Fruit fly (Drosophila melanogaster) whole organism, prepupa: ENCODE data around the gene Tpi.
A peak's percentile ranks its signal among the peaks of the same experiment; 100 is the strongest.

Source experiments
- Blimp-1 ChIP-seq: fragments of 200-800 bp; sonication (Bioruptor generic); optimal IDR thresholded peaks from 3 replicates; lab custom pipeline; 2017; ENCODE audit warnings: missing biosample characterization, missing genetic modification characterization, mild to moderate bottlenecking, moderate library complexity, missing genetic modification reagents
- CG10669 ChIP-seq: fragments of 200-800 bp; sonication (Bioruptor generic); optimal IDR thresholded peaks from 3 replicates; lab custom pipeline; 2018; ENCODE audit warnings: missing biosample characterization, mild to moderate bottlenecking, missing genetic modification characterization, moderate library complexity
- CG11762 ChIP-seq: fragments of 200-800 bp; sonication (Bioruptor generic); optimal IDR thresholded peaks from 3 replicates; lab custom pipeline; 2016; ENCODE audit warnings: missing biosample characterization, missing genetic modification characterization; ENCODE audit not compliant: insufficient read depth
- CG11902 ChIP-seq: fragments of 200-800 bp; sonication (Bioruptor generic); optimal IDR thresholded peaks from 3 replicates; lab custom pipeline; 2016; ENCODE audit warnings: missing biosample characterization, missing genetic modification characterization
- CG15336 ChIP-seq: fragments of 200-800 bp; sonication (Bioruptor generic); IDR thresholded peaks from 2 replicates; pipeline ENCODE4 v1.3.6; 2022; ENCODE audit warnings: missing biosample characterization, missing genetic modification characterization
- CG1621 ChIP-seq: fragments of 200-800 bp; sonication (Bioruptor generic); optimal IDR thresholded peaks from 3 replicates; lab custom pipeline; 2018; ENCODE audit warnings: missing biosample characterization, mild to moderate bottlenecking, missing genetic modification characterization
- CG34406 ChIP-seq: fragments of 200-800 bp; sonication (Bioruptor generic); optimal IDR thresholded peaks from 3 replicates; lab custom pipeline; 2016; ENCODE audit warnings: missing biosample characterization, missing genetic modification characterization
- CG3919 ChIP-seq: fragments of 200-800 bp; sonication (Bioruptor generic); optimal IDR thresholded peaks from 3 replicates; lab custom pipeline; 2016; ENCODE audit warnings: missing biosample characterization, missing genetic modification characterization
- CG4318 ChIP-seq: fragments of 200-800 bp; sonication (Bioruptor generic); optimal IDR thresholded peaks from 3 replicates; lab custom pipeline; 2017; ENCODE audit warnings: missing biosample characterization, mild to moderate bottlenecking, missing genetic modification characterization
- CG6163 ChIP-seq: fragments of 200-800 bp; sonication (Bioruptor generic); IDR thresholded peaks from 3 replicates; pipeline ENCODE4 v1.3.6; 2022; ENCODE audit warnings: missing biosample characterization, missing genetic modification characterization
- CG6276 ChIP-seq: fragments of 200-800 bp; sonication (Bioruptor generic); optimal IDR thresholded peaks from 2 replicates; lab custom pipeline; 2017; ENCODE audit warnings: missing biosample characterization, mild to moderate bottlenecking, missing genetic modification characterization
- CG6792 ChIP-seq: fragments of 200-800 bp; sonication (Bioruptor generic); optimal IDR thresholded peaks from 3 replicates; lab custom pipeline; 2016; ENCODE audit warnings: missing biosample characterization, missing genetic modification characterization
- CG6808 ChIP-seq: fragments of 200-800 bp; sonication (Bioruptor generic); optimal IDR thresholded peaks from 3 replicates; lab custom pipeline; 2017; ENCODE audit warnings: missing biosample characterization, missing genetic modification characterization, mild to moderate bottlenecking, moderate library complexity, missing genetic modification reagents
- CG6854 ChIP-seq: fragments of 200-800 bp; sonication (Bioruptor generic); optimal IDR thresholded peaks from 2 replicates; lab custom pipeline; 2017; ENCODE audit warnings: missing biosample characterization, mild to moderate bottlenecking, missing genetic modification characterization
- CG7368 ChIP-seq: fragments of 200-800 bp; sonication (Bioruptor generic); optimal IDR thresholded peaks from 3 replicates; lab custom pipeline; 2016; ENCODE audit warnings: missing biosample characterization, missing genetic modification characterization
- CG8119 ChIP-seq: fragments of 200-800 bp; sonication (Bioruptor generic); IDR thresholded peaks from 3 replicates; pipeline ENCODE4 v1.3.6; 2022; ENCODE audit warnings: missing biosample characterization, missing genetic modification characterization
- CG8319 ChIP-seq: fragments of 200-800 bp; sonication (Bioruptor generic); optimal IDR thresholded peaks from 3 replicates; lab custom pipeline; 2016; ENCODE audit warnings: missing biosample characterization, missing genetic modification characterization
- CG8632 ChIP-seq: fragments of 200-800 bp; sonication (Bioruptor generic); optimal IDR thresholded peaks from 3 replicates; lab custom pipeline; 2016; ENCODE audit warnings: missing biosample characterization, missing genetic modification characterization
- Eip75B ChIP-seq: fragments of 200-800 bp; sonication (Bioruptor generic); optimal IDR thresholded peaks from 3 replicates; lab custom pipeline; 2016; ENCODE audit warnings: missing biosample characterization, missing genetic modification characterization
- Eip78C ChIP-seq: fragments of 200-800 bp; sonication (Bioruptor generic); peaks from one replicate; lab custom pipeline; 2016; ENCODE audit warnings: missing biosample characterization, missing genetic modification characterization
- Ets21C ChIP-seq: fragments of 200-800 bp; sonication (Bioruptor generic); optimal IDR thresholded peaks from 3 replicates; lab custom pipeline; 2016; ENCODE audit warnings: missing biosample characterization, missing genetic modification characterization
- Gug ChIP-seq: fragments of 200-800 bp; sonication (Bioruptor generic); IDR thresholded peaks from 2 replicates; pipeline ENCODE4 v1.3.6; 2022; ENCODE audit warnings: missing biosample characterization, missing genetic modification characterization
- Hr38 ChIP-seq: sonication (Bioruptor generic); optimal IDR thresholded peaks from 2 replicates; lab custom pipeline; 2016; ENCODE audit warnings: missing biosample characterization, missing genetic modification characterization
- Hr39 ChIP-seq: fragments of 200-800 bp; sonication (Bioruptor generic); optimal IDR thresholded peaks from 2 replicates; lab custom pipeline; 2016; ENCODE audit warnings: missing biosample characterization, missing genetic modification characterization
- Lpt ChIP-seq: fragments of 200-800 bp; sonication (Bioruptor generic); optimal IDR thresholded peaks from 3 replicates; lab custom pipeline; 2016; ENCODE audit warnings: missing biosample characterization, missing genetic modification characterization
- Met ChIP-seq: fragments of 200-800 bp; sonication (Bioruptor generic); optimal IDR thresholded peaks from 3 replicates; lab custom pipeline; 2016; ENCODE audit warnings: missing biosample characterization, missing genetic modification characterization
- OdsH ChIP-seq: fragments of 200-800 bp; sonication (Bioruptor generic); optimal IDR thresholded peaks from 3 replicates; lab custom pipeline; 2016; ENCODE audit warnings: missing biosample characterization, missing genetic modification characterization
- Smox ChIP-seq: fragments of 200-800 bp; sonication (Bioruptor generic); optimal IDR thresholded peaks from 3 replicates; lab custom pipeline; 2016; ENCODE audit warnings: missing biosample characterization, missing genetic modification characterization
- Sox15 ChIP-seq: fragments of 200-800 bp; sonication (Bioruptor generic); optimal IDR thresholded peaks from 3 replicates; lab custom pipeline; 2016; ENCODE audit warnings: missing biosample characterization, missing genetic modification characterization
- achi ChIP-seq: fragments of 200-800 bp; sonication (Bioruptor generic); optimal IDR thresholded peaks from 3 replicates; lab custom pipeline; 2016; ENCODE audit warnings: missing biosample characterization, missing genetic modification characterization
- acj6 ChIP-seq: fragments of 200-800 bp; sonication (Bioruptor generic); optimal IDR thresholded peaks from 3 replicates; lab custom pipeline; 2016; ENCODE audit warnings: missing biosample characterization, missing genetic modification characterization
- cyc ChIP-seq: fragments of 200-800 bp; sonication (Bioruptor generic); optimal IDR thresholded peaks from 3 replicates; lab custom pipeline; 2016; ENCODE audit warnings: missing biosample characterization, missing genetic modification characterization
- dac ChIP-seq: fragments of 200-800 bp; sonication (Bioruptor generic); optimal IDR thresholded peaks from 2 replicates; lab custom pipeline; 2017; ENCODE audit warnings: missing biosample characterization, mild to moderate bottlenecking, missing genetic modification characterization
- esn ChIP-seq: fragments of 200-800 bp; sonication (Bioruptor generic); optimal IDR thresholded peaks from 2 replicates; lab custom pipeline; 2016; ENCODE audit warnings: missing biosample characterization, mild to moderate bottlenecking, missing genetic modification characterization, moderate library complexity
- fd59A ChIP-seq: fragments of 200-800 bp; sonication (Bioruptor generic); optimal IDR thresholded peaks from 2 replicates; lab custom pipeline; 2017; ENCODE audit warnings: missing biosample characterization, mild to moderate bottlenecking, missing genetic modification characterization, missing genetic modification reagents
- fd85E ChIP-seq: fragments of 200-800 bp; sonication (Bioruptor generic); optimal IDR thresholded peaks from 3 replicates; lab custom pipeline; 2016; ENCODE audit warnings: missing biosample characterization, missing genetic modification characterization
- fkh ChIP-seq: fragments of 200-800 bp; sonication (Bioruptor generic); optimal IDR thresholded peaks from 3 replicates; lab custom pipeline; 2017; ENCODE audit warnings: missing biosample characterization, mild to moderate bottlenecking, missing genetic modification characterization, moderate library complexity
- lz ChIP-seq: fragments of 200-800 bp; sonication (Bioruptor generic); optimal IDR thresholded peaks from 3 replicates; lab custom pipeline; 2016; ENCODE audit warnings: missing biosample characterization, missing genetic modification characterization
- net ChIP-seq: fragments of 200-800 bp; sonication (Bioruptor generic); optimal IDR thresholded peaks from 3 replicates; lab custom pipeline; 2016; ENCODE audit warnings: missing biosample characterization, missing genetic modification characterization
- pdm3 ChIP-seq: fragments of 200-800 bp; sonication (Bioruptor generic); optimal IDR thresholded peaks from 3 replicates; lab custom pipeline; 2016; ENCODE audit warnings: missing biosample characterization, missing genetic modification characterization
- spab ChIP-seq: fragments of 200-800 bp; sonication (Bioruptor generic); optimal IDR thresholded peaks from 2 replicates; lab custom pipeline; 2017; ENCODE audit warnings: missing biosample characterization, mild to moderate bottlenecking, missing genetic modification characterization, missing genetic modification reagents
- ss ChIP-seq, 2 experiments: fragments of 200-800 bp; sonication (Bioruptor generic); optimal IDR thresholded peaks; 2 replicates in 1 of 2; 3 replicates in 1 of 2; lab custom pipeline; 2017 to 2018; ENCODE audit warnings: mild to moderate bottlenecking in 2 of 2, missing biosample characterization in 2 of 2, missing genetic modification characterization in 2 of 2, moderate library complexity in 1 of 2
- svp ChIP-seq: fragments of 200-800 bp; sonication (Bioruptor generic); peaks from one replicate; lab custom pipeline; 2016; ENCODE audit warnings: missing biosample characterization, missing genetic modification characterization
- topi ChIP-seq: fragments of 200-800 bp; sonication (Bioruptor generic); optimal IDR thresholded peaks from 3 replicates; lab custom pipeline; 2016; ENCODE audit warnings: missing biosample characterization, missing genetic modification characterization

Gene Tpi

DNA sequence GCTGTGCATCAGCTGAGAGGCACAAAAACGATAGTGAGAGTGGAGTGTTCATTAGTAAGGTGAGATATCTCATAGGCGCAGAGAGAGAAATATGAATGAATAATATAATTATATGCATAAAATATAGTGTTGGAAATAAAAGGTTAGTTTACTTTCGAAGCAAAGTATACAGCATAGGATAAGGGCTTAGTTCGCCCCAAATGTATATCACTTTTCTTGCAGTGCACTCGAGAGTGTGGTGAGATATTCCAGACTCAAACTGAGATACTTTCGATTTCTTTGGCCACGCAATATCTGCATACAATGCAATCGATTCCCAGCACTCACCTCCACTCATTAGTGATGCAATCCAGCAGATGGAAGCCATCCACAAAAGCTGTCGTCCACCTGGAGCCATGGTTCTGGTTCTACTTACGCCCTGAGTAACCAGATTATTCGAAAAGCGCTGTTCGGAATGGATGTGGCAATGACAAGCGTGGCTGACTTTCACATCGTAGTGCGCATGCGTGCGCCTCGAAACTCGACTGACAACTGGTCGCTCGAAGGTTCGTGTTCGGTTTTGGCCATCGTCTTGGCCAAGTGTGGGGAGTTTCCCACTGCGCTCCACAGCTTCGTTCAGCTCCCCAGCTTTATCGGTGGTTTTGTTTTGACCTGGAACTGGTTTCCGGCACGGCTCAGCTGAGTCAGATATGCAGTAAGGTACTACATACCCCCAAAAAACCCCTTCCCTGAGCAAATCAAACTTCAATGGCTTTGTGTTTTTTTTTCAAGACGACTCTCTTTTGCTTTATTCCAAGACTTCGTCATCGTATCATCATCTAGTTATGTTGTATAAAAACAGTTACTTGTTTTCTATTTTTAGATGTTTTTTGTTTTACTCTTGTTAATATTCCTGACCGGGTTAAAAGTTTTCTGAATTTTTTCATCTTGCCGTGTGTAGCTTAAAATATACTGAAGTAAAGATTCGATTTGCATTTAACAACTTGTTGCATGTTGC, 36.6 kb upstream of the Tpi start, which contains the start of gene Rsod (continued):
- TF ChIP-seq CG6808 (GFP tag; lab: Kevin White, UChicago) (peak; percentile 21), CG8632 (peak; percentile 79), fd59A (GFP tag; lab: Kevin White, UChicago) (peak; percentile 45), Eip78C (GFP tag; lab: Kevin White, UChicago) (peak; percentile 96), CG11902 (GFP tag; lab: Kevin White, UChicago) (peak; percentile 58), Lpt (GFP tag; lab: Kevin White, UChicago) (peak; percentile 90), Sox15 (GFP tag; lab: Kevin White, UChicago) (peak; percentile 67), CG6792 (GFP tag; lab: Kevin White, UChicago) (peak; percentile 81), achi (GFP tag; lab: Kevin White, UChicago) (peak; percentile 88), Met (GFP tag; lab: Kevin White, UChicago) (peak; percentile 79), cyc (GFP tag; lab: Kevin White, UChicago) (peak; percentile 80), CG15336 (peak; percentile 95), Blimp-1 (GFP tag; lab: Kevin White, UChicago) (peak; percentile 99), CG4318 (peak; percentile 79), acj6 (GFP tag; lab: Kevin White, UChicago) (peak; percentile 88), spab (peak; percentile 65)

DNA sequence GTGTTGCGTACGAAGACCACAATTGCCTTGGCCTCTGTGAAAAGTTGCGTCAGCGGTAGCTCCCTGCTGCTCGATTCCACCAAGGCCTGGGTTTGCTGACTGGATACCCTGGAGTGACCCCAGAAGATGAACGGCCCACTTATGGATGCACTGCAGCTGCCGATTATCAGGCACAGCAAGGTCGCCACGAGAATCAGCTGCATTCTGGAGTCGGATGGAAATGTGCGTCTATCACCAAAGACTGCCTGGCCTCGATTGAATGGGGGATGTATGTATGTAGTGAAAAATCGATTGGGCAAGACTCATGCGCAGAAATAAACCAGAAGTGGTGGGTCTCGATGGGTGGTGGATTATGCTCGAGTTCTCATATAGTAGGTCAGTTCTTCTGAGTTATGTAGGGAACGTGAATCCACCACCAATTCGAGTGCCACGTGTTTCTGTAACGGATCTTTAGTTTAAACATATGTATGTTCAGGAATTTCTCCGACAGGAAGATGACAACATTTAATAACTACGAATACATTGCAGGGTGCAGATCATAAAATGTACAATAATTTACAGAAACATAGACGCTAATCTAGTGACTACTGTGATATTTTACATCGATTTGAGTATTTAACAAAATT, 31.9 kb upstream of the Tpi start, which contains the start of gene VhaAC45RP:
VhaAC45RP (minus strand) TSS at position 261 of the 626 bp plus-strand sequence.
- no peak for TF ChIP-seq Eip78C (GFP tag; lab: Kevin White, UChicago)
- no peak for TF ChIP-seq fd85E (GFP tag; lab: Kevin White, UChicago)
- no peak for TF ChIP-seq topi (GFP tag; lab: Kevin White, UChicago)
- TF ChIP-seq pdm3 (GFP tag; lab: Kevin White, UChicago), result no peak
- TF ChIP-seq CG6808 (GFP tag; lab: Kevin White, UChicago), result no peak
- no peak for TF ChIP-seq Gug (GFP tag; lab: Robert Waterston, UW)
- no peak for TF ChIP-seq spab
- no peak for TF ChIP-seq CG10669 (GFP tag; lab: Kevin White, UChicago)
- TF ChIP-seq OdsH (GFP tag; lab: Kevin White, UChicago), result no peak
- TF ChIP-seq Eip75B, result no peak
- TF ChIP-seq Hr38, result no peak
- TF ChIP-seq CG3919 (GFP tag; lab: Kevin White, UChicago), result no peak
- TF ChIP-seq CG1621 (tag; lab: Kevin White, UChicago), result no peak
- no peak for TF ChIP-seq Ets21C
- no peak for TF ChIP-seq CG11762
- no peak for TF ChIP-seq CG8119 (GFP tag; lab: Robert Waterston, UW)
- TF ChIP-seq CG8319, result no peak
- no peak for TF ChIP-seq svp
- no peak for TF ChIP-seq CG8632

DNA sequence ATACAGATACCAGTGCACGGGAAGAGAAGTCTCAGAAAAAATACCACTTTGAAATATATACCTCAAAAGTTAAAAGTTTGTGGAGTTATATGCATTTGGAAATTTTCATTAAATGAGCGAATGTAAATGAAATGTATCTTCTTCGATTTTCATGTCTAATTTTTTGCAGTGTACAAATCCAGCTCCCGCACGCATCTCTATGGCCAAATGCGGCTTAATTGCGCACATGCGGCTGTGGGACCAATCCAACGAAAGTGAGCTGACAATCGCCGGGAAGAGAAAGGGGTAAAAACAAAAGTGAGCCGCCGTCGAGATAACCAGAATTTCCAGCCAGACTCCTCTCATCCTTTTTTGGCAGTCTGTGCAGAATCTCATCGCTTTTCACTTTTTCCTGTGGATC, 29.8 kb upstream of the Tpi start:
- TF ChIP-seq Hr39 (GFP tag; lab: Kevin White, UChicago), result peak; percentile 8
- no peak for TF ChIP-seq fkh
- TF ChIP-seq Hr38, result no peak
- TF ChIP-seq CG6276 (GFP tag; lab: Kevin White, UChicago), result peak; percentile 72
- TF ChIP-seq Ets21C, result no peak
- TF ChIP-seq lz (GFP tag; lab: Kevin White, UChicago), result peak; percentile 29
- TF ChIP-seq CG34406, result peak; percentile 20
- TF ChIP-seq CG6163, result peak; percentile 83
- TF ChIP-seq Lpt (GFP tag; lab: Kevin White, UChicago), result peak; percentile 80
- TF ChIP-seq CG7368, result no peak
- TF ChIP-seq CG3919 (GFP tag; lab: Kevin White, UChicago), result peak; percentile 73
- TF ChIP-seq fd59A (GFP tag; lab: Kevin White, UChicago), result no peak
- peak; percentile 17 for TF ChIP-seq Met (GFP tag; lab: Kevin White, UChicago)
- TF ChIP-seq CG11762, result peak; percentile 13
- TF ChIP-seq cyc (GFP tag; lab: Kevin White, UChicago), result no peak
- TF ChIP-seq ss (GFP tag; optimal IDR thresholded peaks at IDR 0.05; lab: Kevin White, UChicago), result no peak
- peak; percentile 57 for TF ChIP-seq pdm3 (GFP tag; lab: Kevin White, UChicago)
- no peak for TF ChIP-seq CG8319
- TF ChIP-seq acj6 (GFP tag; lab: Kevin White, UChicago), result peak; percentile 31
- no peak for TF ChIP-seq Smox
- TF ChIP-seq esn (GFP tag; lab: Kevin White, UChicago), result peak; percentile 13
- TF ChIP-seq Sox15 (GFP tag; lab: Kevin White, UChicago), result no peak
- TF ChIP-seq net, result peak; percentile 58
- TF ChIP-seq CG6854 (GFP tag; lab: Kevin White, UChicago), result peak; percentile 56
- TF ChIP-seq dac (GFP tag; lab: Kevin White, UChicago), result peak; percentile 80
- no peak for TF ChIP-seq fd85E (GFP tag; lab: Kevin White, UChicago)
